Fruit fly (Drosophila melanogaster) whole organism, embryonic: ENCODE measurements around the gene CG13247.

ENCODE experiments used
- Atf3 ChIP-seq: fragments of 200-800 bp; sonication (Bioruptor generic); optimal IDR thresholded peaks from 3 replicates; lab custom pipeline; 2016; ENCODE audit warnings: missing biosample characterization, missing genetic modification characterization
- BEAF-32 ChIP-seq: fragments of 200-800 bp; sonication (Bioruptor generic); optimal IDR thresholded peaks from 3 replicates; lab custom pipeline; 2017; ENCODE audit warnings: missing biosample characterization, missing genetic modification characterization, mild to moderate bottlenecking, moderate library complexity, missing genetic modification reagents
- CG11560 ChIP-seq: fragments of 200-800 bp; sonication (Bioruptor generic); IDR thresholded peaks from 3 replicates; pipeline ENCODE4 v1.3.6; 2022; ENCODE audit warnings: missing biosample characterization, missing genetic modification characterization
- CG15601 ChIP-seq: fragments of 200-800 bp; sonication (Bioruptor generic); optimal IDR thresholded peaks from 3 replicates; lab custom pipeline; 2019; ENCODE audit warnings: missing biosample characterization, mild to moderate bottlenecking, missing genetic modification characterization, moderate library complexity
- CG2120 ChIP-seq: fragments of 200-800 bp; sonication (Bioruptor generic); optimal IDR thresholded peaks from 3 replicates; lab custom pipeline; 2016; ENCODE audit warnings: missing biosample characterization, missing genetic modification characterization
- CG2129 ChIP-seq: fragments of 200-800 bp; sonication (Bioruptor generic); IDR thresholded peaks from 2 replicates; pipeline ENCODE4 v1.3.6; 2022; ENCODE audit warnings: missing biosample characterization, missing genetic modification characterization; ENCODE audit not compliant: partially characterized antibody
- CG31441 ChIP-seq: fragments of 200-800 bp; sonication (Bioruptor generic); IDR thresholded peaks from 2 replicates; pipeline ENCODE4 v1.3.6; 2022; ENCODE audit warnings: missing biosample characterization, missing genetic modification characterization
- CG33557 ChIP-seq: fragments of 200-800 bp; sonication (Bioruptor generic); optimal IDR thresholded peaks from 2 replicates; lab custom pipeline; 2019; ENCODE audit warnings: missing biosample characterization, mild to moderate bottlenecking, missing genetic modification characterization, moderate library complexity
- CG34376 ChIP-seq: fragments of 200-800 bp; sonication (Bioruptor generic); optimal IDR thresholded peaks from 2 replicates; lab custom pipeline; 2018; ENCODE audit warnings: missing biosample characterization, mild to moderate bottlenecking, missing genetic modification characterization
- CG4404 ChIP-seq: fragments of 200-800 bp; sonication (Bioruptor generic); IDR thresholded peaks from 2 replicates; pipeline ENCODE4 v1.3.6; 2022; ENCODE audit warnings: missing biosample characterization, missing genetic modification characterization
- CG4854 ChIP-seq: fragments of 200-800 bp; sonication (Bioruptor generic); optimal IDR thresholded peaks from 2 replicates; lab custom pipeline; 2016; ENCODE audit warnings: missing biosample characterization, missing genetic modification characterization, inconsistent platforms
- CG5245 ChIP-seq: fragments of 200-800 bp; sonication (Bioruptor generic); optimal IDR thresholded peaks from 3 replicates; lab custom pipeline; 2016; ENCODE audit warnings: missing biosample characterization, missing genetic modification characterization
- CG6654 ChIP-seq: fragments of 200-800 bp; sonication (Bioruptor generic); optimal IDR thresholded peaks from 2 replicates; lab custom pipeline; 2017; ENCODE audit warnings: missing biosample characterization, mild to moderate bottlenecking, missing genetic modification characterization
- CG6689 ChIP-seq: fragments of 200-800 bp; sonication (Bioruptor generic); IDR thresholded peaks from 2 replicates; pipeline ENCODE4 v1.3.6; 2022; ENCODE audit warnings: missing biosample characterization, missing genetic modification characterization
- CG8290 ChIP-seq, 3 experiments: fragments of 200-800 bp; sonication (Bioruptor generic); optimal IDR thresholded peaks; 2 replicates each; lab custom pipeline; 2016 to 2019; ENCODE audit warnings: missing biosample characterization in 3 of 3, missing genetic modification characterization in 3 of 3, mild to moderate bottlenecking in 2 of 3, moderate library complexity in 1 of 3
- Chrac-16 ChIP-seq: fragments of 200-800 bp; sonication (Bioruptor generic); optimal IDR thresholded peaks from 3 replicates; lab custom pipeline; 2016; ENCODE audit warnings: missing biosample characterization, missing genetic modification characterization
- CoRest ChIP-seq: fragments of 200-800 bp; sonication (Bioruptor generic); optimal IDR thresholded peaks from 3 replicates; lab custom pipeline; 2018; ENCODE audit warnings: missing biosample characterization, mild to moderate bottlenecking, missing genetic modification characterization, moderate library complexity
- Dp ChIP-seq: fragments of 200-800 bp; sonication (Bioruptor generic); optimal IDR thresholded peaks from 2 replicates; lab custom pipeline; 2018; ENCODE audit warnings: missing biosample characterization, mild to moderate bottlenecking, missing genetic modification characterization, moderate library complexity
- ERR ChIP-seq: fragments of 200-800 bp; sonication (Bioruptor generic); optimal IDR thresholded peaks from 2 replicates; lab custom pipeline; 2016; ENCODE audit warnings: missing biosample characterization, missing genetic modification characterization
- Gug ChIP-seq: fragments of 200-800 bp; sonication (Bioruptor generic); IDR thresholded peaks from 4 replicates; pipeline ENCODE4 v1.3.6; 2022; ENCODE audit warnings: missing biosample characterization, missing genetic modification characterization
- H15 ChIP-seq: fragments of 200-800 bp; sonication (Bioruptor generic); IDR thresholded peaks from 3 replicates; pipeline ENCODE4 v1.3.6; 2022; ENCODE audit warnings: missing biosample characterization, missing genetic modification characterization
- Hand ChIP-seq: fragments of 200-800 bp; sonication (Bioruptor generic); optimal IDR thresholded peaks from 2 replicates; lab custom pipeline; 2017; ENCODE audit warnings: mild to moderate bottlenecking, missing biosample characterization, missing genetic modification reagents, missing genetic modification characterization
- HmgD ChIP-seq: fragments of 200-800 bp; sonication (Bioruptor generic); optimal IDR thresholded peaks from 3 replicates; lab custom pipeline; 2016; ENCODE audit warnings: missing biosample characterization, missing genetic modification characterization
- Hr39 ChIP-seq: fragments of >200 bp; optimal IDR thresholded peaks from 2 replicates; lab custom pipeline; 2017
- Hr51 ChIP-seq, 2 experiments: fragments of 200-800 bp; sonication (Bioruptor generic); optimal IDR thresholded peaks; 2 replicates in 1 of 2; 3 replicates in 1 of 2; lab custom pipeline; 2016 to 2018; ENCODE audit warnings: missing biosample characterization in 2 of 2, missing genetic modification characterization in 2 of 2, mild to moderate bottlenecking in 1 of 2, moderate library complexity in 1 of 2
- Mad ChIP-seq: fragments of 200-800 bp; sonication (Bioruptor generic); optimal IDR thresholded peaks from 2 replicates; lab custom pipeline; 2016; ENCODE audit warnings: missing biosample characterization, missing genetic modification characterization
- Optix ChIP-seq: fragments of 200-800 bp; sonication (Bioruptor generic); IDR thresholded peaks from 3 replicates; pipeline ENCODE4 v1.3.6; 2022; ENCODE audit warnings: missing biosample characterization, missing genetic modification characterization
- Ptx1 ChIP-seq: fragments of 200-800 bp; sonication (Bioruptor generic); IDR thresholded peaks from 2 replicates; pipeline ENCODE4 v1.3.6; 2022; ENCODE audit warnings: missing biosample characterization, missing genetic modification characterization
- Spps ChIP-seq: fragments of 200-800 bp; sonication (Bioruptor generic); optimal IDR thresholded peaks from 2 replicates; lab custom pipeline; 2018; ENCODE audit warnings: missing biosample characterization, mild to moderate bottlenecking, missing genetic modification characterization
- Trl ChIP-seq, 3 experiments: fragments of >200 bp in 2 of 3; fragments of 200-800 bp in 1 of 3; sonication (Bioruptor generic) in 1 of 3; optimal IDR thresholded peaks; 2 replicates in 1 of 3; 3 replicates in 2 of 3; lab custom pipeline; 2016 to 2017; ENCODE audit warnings: missing biosample characterization in 1 of 3, missing genetic modification characterization in 1 of 3
- Xrp1 ChIP-seq: fragments of 200-800 bp; sonication (Bioruptor generic); IDR thresholded peaks from 2 replicates; pipeline ENCODE4 v1.3.6; 2022; ENCODE audit warnings: missing biosample characterization, missing genetic modification characterization
- cad ChIP-seq: fragments of >200 bp; optimal IDR thresholded peaks from 2 replicates; lab custom pipeline; 2017; ENCODE audit warnings: missing biosample characterization, missing genetic modification characterization
- cato ChIP-seq: fragments of 200-800 bp; sonication (Bioruptor generic); optimal IDR thresholded peaks from 2 replicates; lab custom pipeline; 2016; ENCODE audit warnings: missing biosample characterization, missing genetic modification characterization, borderline replicate concordance
- corto ChIP-seq: fragments of 200-800 bp; sonication (Bioruptor generic); optimal IDR thresholded peaks from 2 replicates; lab custom pipeline; 2016; ENCODE audit warnings: missing biosample characterization, mild to moderate bottlenecking, missing genetic modification characterization, moderate library complexity
- dysf ChIP-seq: fragments of 200-800 bp; sonication (Bioruptor generic); IDR thresholded peaks from 3 replicates; pipeline ENCODE4 v1.3.6; 2022; ENCODE audit warnings: missing biosample characterization, missing genetic modification characterization
- emc ChIP-seq: fragments of 200-800 bp; sonication (Bioruptor generic); optimal IDR thresholded peaks from 2 replicates; lab custom pipeline; 2016; ENCODE audit warnings: missing biosample characterization, missing genetic modification characterization
- ind ChIP-seq: fragments of 200-800 bp; sonication (Bioruptor generic); optimal IDR thresholded peaks from 3 replicates; lab custom pipeline; 2016; ENCODE audit warnings: missing biosample characterization, missing genetic modification characterization
- insv ChIP-seq, 2 experiments: fragments of 200-800 bp; sonication (Bioruptor generic); optimal IDR thresholded peaks; 3 replicates each; lab custom pipeline; 2016 to 2018; ENCODE audit warnings: missing biosample characterization in 2 of 2, missing genetic modification characterization in 2 of 2
- nau ChIP-seq: fragments of 200-800 bp; sonication (Bioruptor generic); optimal IDR thresholded peaks from 3 replicates; lab custom pipeline; 2017; ENCODE audit warnings: missing biosample characterization, mild to moderate bottlenecking, missing genetic modification characterization, missing genetic modification reagents
- p53 ChIP-seq: fragments of 200-800 bp; sonication (Bioruptor generic); optimal IDR thresholded peaks from 2 replicates; lab custom pipeline; 2016; ENCODE audit warnings: missing biosample characterization, missing genetic modification characterization
- pb ChIP-seq: fragments of 200-800 bp; sonication (Bioruptor generic); optimal IDR thresholded peaks from 3 replicates; lab custom pipeline; 2016; ENCODE audit warnings: missing biosample characterization, missing genetic modification characterization
- psq ChIP-seq: fragments of 200-800 bp; sonication (Bioruptor generic); optimal IDR thresholded peaks from 2 replicates; lab custom pipeline; 2017; ENCODE audit warnings: missing biosample characterization, missing genetic modification characterization
- sc ChIP-seq, 3 experiments: fragments of >200 bp in 2 of 3; fragments of 200-800 bp in 1 of 3; sonication (Bioruptor generic) in 1 of 3; optimal IDR thresholded peaks; 2 replicates in 2 of 3; 3 replicates in 1 of 3; lab custom pipeline; 2017; ENCODE audit warnings: mild to moderate bottlenecking in 1 of 3, missing biosample characterization in 1 of 3, missing genetic modification characterization in 1 of 3, missing genetic modification reagents in 1 of 3
- sens-2 ChIP-seq: fragments of 200-800 bp; sonication (Bioruptor generic); IDR thresholded peaks from 2 replicates; pipeline ENCODE4 v1.3.6; 2022; ENCODE audit warnings: missing biosample characterization, missing genetic modification characterization
- slbo ChIP-seq: fragments of 200-800 bp; sonication (Bioruptor generic); IDR thresholded peaks from 2 replicates; pipeline ENCODE4 v1.3.6; 2022; ENCODE audit warnings: missing biosample characterization, missing genetic modification characterization
- twi ChIP-seq: fragments of 200-800 bp; optimal IDR thresholded peaks from 2 replicates; lab custom pipeline; 2019; ENCODE audit warnings: missing biosample characterization, mild to moderate bottlenecking, missing genetic modification characterization, moderate library complexity
- zen2 ChIP-seq: fragments of 200-800 bp; sonication (Bioruptor generic); IDR thresholded peaks from 3 replicates; pipeline ENCODE4 v1.3.6; 2022; ENCODE audit warnings: missing biosample characterization, missing genetic modification characterization; ENCODE audit not compliant: partially characterized antibody
- zf30C ChIP-seq: fragments of 200-800 bp; sonication (Bioruptor generic); optimal IDR thresholded peaks from 3 replicates; lab custom pipeline; 2018; ENCODE audit warnings: missing biosample characterization, mild to moderate bottlenecking, missing genetic modification characterization

The CG13247 gene

dm6 chr3L:20402665-20403492 is 32.8 kb downstream of the CG13247 start (continued):
- TF ChIP-seq CG2129 (GFP tag; lab: Robert Waterston, UW) (no peak), CG34376 (GFP tag; lab: Kevin White, UChicago) (no peak), CG11560 (tag; lab: Robert Waterston, UW) (no peak), p53 (GFP tag; lab: Kevin White, UChicago) (no peak), CG4854 (GFP tag; lab: Kevin White, UChicago) (no peak), Hr51 (GFP tag; optimal IDR thresholded peaks at IDR 0.05; lab: Kevin White, UChicago) (no peak), pb (GFP tag; lab: Kevin White, UChicago) (no peak), Optix (no peak), Hand (GFP tag; lab: Kevin White, UChicago) (no peak), zen2 (GFP tag; lab: Robert Waterston, UW) (no peak), nau (no peak), Hr39 (lab: Kevin White, UChicago) (no peak), Atf3 (GFP tag; lab: Kevin White, UChicago) (no peak), insv (GFP tag; optimal IDR thresholded peaks at IDR 0.05; lab: Kevin White, UChicago) (no peak), corto (GFP tag; lab: Kevin White, UChicago) (peak; percentile 57), sc (optimal IDR thresholded peaks at IDR 0.05; lab: Kevin White, UChicago) (no peak), sc (GFP tag; optimal IDR thresholded peaks at IDR 0.05; lab: Kevin White, UChicago) (peak; percentile 50), CG6689 (GFP tag; lab: Robert Waterston, UW) (peak; percentile 31; the same call in 1 of the 2 replicates), HmgD (GFP tag; lab: Kevin White, UChicago) (no peak), ind (GFP tag; lab: Kevin White, UChicago) (no peak), slbo (no peak), ERR (GFP tag; lab: Kevin White, UChicago) (no peak), twi (tag; lab: Kevin White, UChicago) (peak; percentile 85), dysf (GFP tag; lab: Robert Waterston, UW) (no peak), Dp (GFP tag; lab: Kevin White, UChicago) (no peak), Ptx1 (GFP tag; lab: Robert Waterston, UW) (no peak), Trl (optimal IDR thresholded peaks at IDR 0.05; lab: Kevin White, UChicago) (no peak), Trl (GFP tag; optimal IDR thresholded peaks at IDR 0.05; lab: Kevin White, UChicago) (peak; percentile 7), emc (GFP tag; lab: Kevin White, UChicago) (no peak), zf30C (GFP tag; lab: Kevin White, UChicago) (no peak), CoRest (tag; lab: Kevin White, UChicago) (peak; percentile 30), CG6654 (GFP tag; lab: Kevin White, UChicago) (no peak), Chrac-16 (GFP tag; lab: Kevin White, UChicago) (peak; percentile 5), Xrp1 (GFP tag; lab: Robert Waterston, UW) (peak; percentile 76), CG5245 (no peak), cad (GFP tag; lab: Kevin White, UChicago) (peak; percentile 64), Mad (GFP tag; lab: Kevin White, UChicago) (peak; percentile 23), Spps (tag; lab: Kevin White, UChicago) (no peak), CG33557 (GFP tag; lab: Kevin White, UChicago) (peak; percentile 43), CG4404 (GFP tag; lab: Robert Waterston, UW) (peak; percentile 87), CG31441 (GFP tag; lab: Robert Waterston, UW) (peak; percentile 56), CG8290 (GFP tag; optimal IDR thresholded peaks at IDR 0.05; lab: Kevin White, UChicago) (peak; percentile 29), CG8290 (tag; optimal IDR thresholded peaks at IDR 0.05; lab: Kevin White, UChicago) (peak in 1 of 2 experiments; percentile 19), psq (no peak), cato (GFP tag; lab: Kevin White, UChicago) (no peak), sens-2 (GFP tag; lab: Robert Waterston, UW) (no peak), CG2120 (GFP tag; lab: Kevin White, UChicago) (no peak), Gug (GFP tag; lab: Robert Waterston, UW) (no peak), CG15601 (tag; lab: Kevin White, UChicago) (no peak), H15 (GFP tag; lab: Robert Waterston, UW) (no peak), BEAF-32 (GFP tag; lab: Kevin White, UChicago) (no peak)
